Worm (Caenorhabditis elegans) whole organism, L3 larva: ENCODE data around the gene K09C8.8.
A peak's percentile ranks its signal among the peaks of the same experiment; 100 is the strongest.

ENCODE experiments used
- R02D3.7 ChIP-seq: fragments of 150-350 bp; optimal IDR thresholded peaks from 2 replicates; lab custom pipeline; 2014; ENCODE audit warnings: missing biosample characterization, missing genetic modification characterization
- aly-2 ChIP-seq: fragments of 150-350 bp; optimal IDR thresholded peaks from 2 replicates; lab custom pipeline; 2014; ENCODE audit warnings: missing biosample characterization, missing genetic modification characterization
- ceh-16 ChIP-seq: sonication (generic microtip); optimal IDR thresholded peaks from 2 replicates; lab custom pipeline; 2017; ENCODE audit warnings: missing biosample characterization, missing genetic modification characterization
- ceh-82 ChIP-seq: fragments of 150-350 bp; optimal IDR thresholded peaks from 2 replicates; lab custom pipeline; 2014; ENCODE audit warnings: missing biosample characterization, missing genetic modification characterization
- ceh-9 ChIP-seq: sonication (generic microtip); optimal IDR thresholded peaks from 2 replicates; lab custom pipeline; 2018; ENCODE audit warnings: missing biosample characterization, missing genetic modification characterization
- daf-12 ChIP-seq: fragments of 150-350 bp; optimal IDR thresholded peaks from 2 replicates; lab custom pipeline; 2014; ENCODE audit warnings: missing biosample characterization, missing genetic modification reagents, missing genetic modification characterization
- egl-27 ChIP-seq: sonication (generic microtip); optimal IDR thresholded peaks from 4 replicates; lab custom pipeline; 2017; ENCODE audit warnings: missing biosample characterization, missing genetic modification reagents, missing genetic modification characterization
- egl-5 ChIP-seq: fragments of 150-350 bp; optimal IDR thresholded peaks from 2 replicates; lab custom pipeline; 2017; ENCODE audit warnings: missing biosample characterization, missing genetic modification reagents, missing genetic modification characterization, inconsistent platforms
- elt-1 ChIP-seq: fragments of 150-350 bp; optimal IDR thresholded peaks from 2 replicates; lab custom pipeline; 2014; ENCODE audit warnings: missing biosample characterization, missing genetic modification characterization
- elt-2 ChIP-seq: sonication (generic microtip); optimal IDR thresholded peaks from 2 replicates; lab custom pipeline; 2016; ENCODE audit warnings: missing genetic modification reagents, mild to moderate bottlenecking, missing genetic modification characterization, missing compliant biosample characterization
- elt-3 ChIP-seq, 3 experiments: fragments of 150-350 bp in 1 of 3; sonication (generic microtip) in 2 of 3; optimal IDR thresholded peaks; 2 replicates in 2 of 3; 4 replicates in 1 of 3; lab custom pipeline; 2014 to 2017; ENCODE audit warnings: missing biosample characterization in 3 of 3, missing genetic modification characterization in 3 of 3
- eor-1 ChIP-seq, 2 experiments: fragments of 150-350 bp; optimal IDR thresholded peaks; 2 replicates each; lab custom pipeline; 2014 to 2018; ENCODE audit warnings: missing biosample characterization in 2 of 2, missing genetic modification characterization in 2 of 2
- fos-1 ChIP-seq: fragments of 150-350 bp; optimal IDR thresholded peaks from 2 replicates; lab custom pipeline; 2014; ENCODE audit warnings: missing biosample characterization, missing genetic modification characterization
- hmg-11 ChIP-seq: sonication (generic microtip); optimal IDR thresholded peaks from 2 replicates; lab custom pipeline; 2016; ENCODE audit warnings: missing genetic modification characterization, missing compliant biosample characterization
- jun-1 ChIP-seq: fragments of 150-350 bp; optimal IDR thresholded peaks from 2 replicates; lab custom pipeline; 2014; ENCODE audit warnings: missing biosample characterization, missing genetic modification reagents, missing genetic modification characterization
- lin-15B ChIP-seq: fragments of 150-350 bp; optimal IDR thresholded peaks from 2 replicates; lab custom pipeline; 2014; ENCODE audit warnings: missing biosample characterization, missing genetic modification characterization
- lin-39 ChIP-seq: fragments of 150-350 bp; optimal IDR thresholded peaks from 2 replicates; lab custom pipeline; 2018; ENCODE audit warnings: missing biosample characterization, missing genetic modification reagents, missing genetic modification characterization
- lsy-12 ChIP-seq: sonication (generic microtip); optimal IDR thresholded peaks from 2 replicates; lab custom pipeline; 2016; ENCODE audit warnings: mild to moderate bottlenecking, missing genetic modification characterization, missing compliant biosample characterization
- mdl-1 ChIP-seq: fragments of 150-350 bp; optimal IDR thresholded peaks from 2 replicates; lab custom pipeline; 2014; ENCODE audit warnings: missing biosample characterization, missing genetic modification characterization
- nhr-12 ChIP-seq: fragments of 150-350 bp; optimal IDR thresholded peaks from 2 replicates; lab custom pipeline; 2014; ENCODE audit warnings: missing biosample characterization, missing genetic modification characterization
- nhr-23 ChIP-seq: fragments of 150-350 bp; optimal IDR thresholded peaks from 2 replicates; lab custom pipeline; 2014; ENCODE audit warnings: missing biosample characterization, missing genetic modification reagents, missing genetic modification characterization
- nhr-237 ChIP-seq: fragments of 150-350 bp; optimal IDR thresholded peaks from 2 replicates; lab custom pipeline; 2014; ENCODE audit warnings: missing biosample characterization, missing genetic modification characterization
- nhr-25 ChIP-seq: sonication (generic microtip); optimal IDR thresholded peaks from 2 replicates; lab custom pipeline; 2017; ENCODE audit warnings: missing biosample characterization, missing genetic modification characterization
- nhr-28 ChIP-seq: fragments of 150-350 bp; optimal IDR thresholded peaks from 2 replicates; lab custom pipeline; 2014; ENCODE audit warnings: missing biosample characterization, missing genetic modification characterization
- nhr-43 ChIP-seq: sonication (generic microtip); optimal IDR thresholded peaks from 2 replicates; lab custom pipeline; 2016; ENCODE audit warnings: mild to moderate bottlenecking, missing genetic modification characterization, missing compliant biosample characterization; ENCODE audit not compliant: poor library complexity, severe bottlenecking
- nhr-76 ChIP-seq: fragments of 150-350 bp; sonication (generic microtip); optimal IDR thresholded peaks from 5 replicates; lab custom pipeline; 2014; ENCODE audit warnings: missing biosample characterization, missing genetic modification characterization
- pha-4 ChIP-seq: fragments of 150-350 bp; optimal IDR thresholded peaks from 2 replicates; lab custom pipeline; 2014; ENCODE audit warnings: missing biosample characterization, missing genetic modification reagents, missing genetic modification characterization
- pqm-1 ChIP-seq: fragments of 150-350 bp; optimal IDR thresholded peaks from 2 replicates; lab custom pipeline; 2017; ENCODE audit warnings: missing biosample characterization, missing genetic modification characterization, inconsistent platforms
- skn-1 ChIP-seq: fragments of 150-350 bp; optimal IDR thresholded peaks from 2 replicates; lab custom pipeline; 2014; ENCODE audit warnings: missing biosample characterization, missing genetic modification characterization
- snpc-4 ChIP-seq: fragments of 150-350 bp; optimal IDR thresholded peaks from 2 replicates; lab custom pipeline; 2014; ENCODE audit warnings: missing biosample characterization, missing genetic modification characterization
- tbx-2 ChIP-seq: sonication (generic microtip); optimal IDR thresholded peaks from 2 replicates; lab custom pipeline; 2016; ENCODE audit warnings: mild to moderate bottlenecking, missing genetic modification characterization, missing compliant biosample characterization
- unc-62 ChIP-seq: fragments of 150-350 bp; sonication (generic microtip); optimal IDR thresholded peaks from 4 replicates; lab custom pipeline; 2014; ENCODE audit warnings: missing biosample characterization, missing genetic modification reagents, missing genetic modification characterization
- zag-1 ChIP-seq: fragments of 150-350 bp; optimal IDR thresholded peaks from 2 replicates; lab custom pipeline; 2014; ENCODE audit warnings: missing biosample characterization, missing genetic modification characterization
- ztf-4 ChIP-seq: fragments of 150-350 bp; optimal IDR thresholded peaks from 2 replicates; lab custom pipeline; 2014; ENCODE audit warnings: missing biosample characterization, missing genetic modification characterization

Gene K09C8.8

ce11 chrX:10959136-10959535, 11.6 kb upstream of the K09C8.8 start, which contains the start of gene K09C8.2:
Gene K09C8.2, plus strand, starts transcription at chrX:10959436.
- TF ChIP-seq nhr-28 (tag; lab: Kevin White, UChicago) (no peak), eor-1 (tag; optimal IDR thresholded peaks at IDR 0.05; lab: Kevin White, UChicago) (no peak), elt-3 (tag; optimal IDR thresholded peaks at IDR 0.05; lab: Kevin White, UChicago) (no peak)

DNA sequence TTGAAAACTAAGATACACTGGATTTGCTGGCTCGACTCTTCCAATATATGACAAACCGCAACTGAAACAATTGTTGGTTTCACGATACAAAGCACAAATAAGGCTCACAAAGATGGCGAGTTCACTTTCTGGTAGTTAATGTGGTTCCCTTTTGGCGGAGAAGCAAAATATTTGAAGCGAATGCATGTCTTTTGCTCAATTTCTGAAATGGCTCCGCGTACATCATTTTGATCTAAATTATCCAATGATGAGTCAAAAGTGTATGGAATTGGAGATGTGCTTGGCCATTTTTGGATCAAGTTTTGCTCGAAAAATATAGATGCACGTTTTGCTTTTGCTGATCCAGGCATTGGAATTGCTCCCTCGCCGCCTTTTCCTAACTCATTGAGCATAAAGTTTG, 9.0 kb upstream of the K09C8.8 start:
- TF ChIP-seq ceh-9 (tag; lab: Kevin White, UChicago) = no peak

DNA sequence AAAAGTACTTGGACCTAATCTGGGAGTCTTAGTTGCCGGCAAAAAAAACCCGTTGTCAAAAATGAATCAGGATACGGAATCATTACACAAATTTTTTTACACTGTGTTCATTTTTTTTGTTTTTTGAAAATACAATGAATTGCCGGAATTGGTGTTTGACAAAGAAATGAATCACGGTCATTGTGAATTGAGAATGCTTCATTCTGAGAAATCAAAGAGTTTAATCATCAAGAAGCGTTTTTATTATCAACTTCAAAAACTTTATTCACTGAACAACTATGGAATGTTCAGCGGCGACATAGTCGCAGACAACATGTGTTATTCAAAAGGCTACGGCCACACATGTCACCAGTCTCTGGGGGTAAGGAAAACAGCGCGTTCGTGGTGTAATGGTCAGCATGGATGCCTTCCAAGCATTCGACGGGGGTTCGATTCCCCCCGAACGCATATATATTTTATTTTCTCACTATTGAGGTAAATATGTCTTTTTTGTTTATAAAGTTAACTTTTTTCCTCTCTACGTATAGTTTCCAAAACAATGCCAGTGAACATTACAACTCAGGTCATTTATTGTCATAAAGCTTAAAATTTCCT, 7.2 kb upstream of the K09C8.8 start, which contains the start of gene nas-10:
Gene nas-10 (minus strand): TSS at position 51 of the 594 bp plus-strand sequence.
- TF ChIP-seq elt-3 (tag; optimal IDR thresholded peaks at IDR 0.05; lab: Kevin White, UChicago) (peak in 1 of 3 experiments; percentile 12), jun-1 (tag; lab: Kevin White, UChicago) (peak; percentile 18), nhr-43 (tag; lab: Kevin White, UChicago) (peak; percentile 88), R02D3.7 (tag; lab: Kevin White, UChicago) (no peak), nhr-76 (tag; lab: Kevin White, UChicago) (no peak), egl-5 (tag; lab: Kevin White, UChicago) (no peak), tbx-2 (peak; percentile 63), eor-1 (tag; optimal IDR thresholded peaks at IDR 0.05; lab: Kevin White, UChicago) (no peak), nhr-25 (peak; percentile 18), snpc-4 (tag; lab: Kevin White, UChicago) (no peak), nhr-237 (no peak), hmg-11 (tag; lab: Kevin White, UChicago) (peak; percentile 17), ceh-82 (tag; lab: Kevin White, UChicago) (peak; percentile 61), elt-2 (tag; lab: Kevin White, UChicago) (peak; percentile 51), skn-1 (peak; percentile 11), nhr-28 (tag; lab: Kevin White, UChicago) (no peak), ztf-4 (tag; lab: Kevin White, UChicago) (peak; percentile 46), lin-39 (tag; lab: Kevin White, UChicago) (peak; percentile 53), lsy-12 (tag; lab: Kevin White, UChicago) (peak; percentile 65), pqm-1 (tag; lab: Kevin White, UChicago) (peak; percentile 31)

ce11 chrX:10965508-10965907, 5.2 kb upstream of the K09C8.8 start:
- TF ChIP-seq zag-1 (tag; lab: Kevin White, UChicago) (no peak), daf-12 (no peak), fos-1 (no peak), unc-62 (GFP tag; lab: Kevin White, UChicago) (no peak), nhr-23 (tag; lab: Kevin White, UChicago) (no peak)

- no peak for TF ChIP-seq pha-4 (tag; lab: Kevin White, UChicago)
- TF ChIP-seq lsy-12 (tag; lab: Kevin White, UChicago) = no peak
- TF ChIP-seq ceh-82 (tag; lab: Kevin White, UChicago) = no peak
- TF ChIP-seq egl-27 (tag; lab: Kevin White, UChicago) = no peak
- TF ChIP-seq zag-1 (tag; lab: Kevin White, UChicago) = no peak
- no peak for TF ChIP-seq R02D3.7 (tag; lab: Kevin White, UChicago)
- no peak for TF ChIP-seq tbx-2
Observed at ce11 chrX:10966251-10966650, 4.5 kb upstream of the K09C8.8 start, which contains the start of gene lge-1. Gene lge-1, plus strand, starts transcription at chrX:10966551.

DNA sequence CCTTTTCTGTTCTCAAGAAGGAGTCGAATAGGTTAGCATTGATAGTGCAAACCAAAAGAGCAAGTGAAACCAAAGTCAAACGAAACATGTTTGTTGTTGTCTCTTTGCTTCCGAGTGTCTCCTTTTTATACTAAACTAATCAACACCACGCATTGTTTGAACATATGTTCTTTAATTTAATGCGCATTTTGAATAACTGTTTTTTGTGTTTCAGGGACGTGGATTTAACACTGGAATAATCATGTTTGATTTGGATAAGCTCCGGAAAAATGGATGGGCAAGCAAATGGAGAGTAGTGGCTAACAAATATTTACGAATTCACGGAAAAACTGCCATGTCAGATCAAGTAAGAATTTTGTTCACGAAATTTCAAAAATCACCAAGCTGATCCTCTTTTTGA, 3.0 kb upstream of the K09C8.8 start, which contains the start of gene K09C8.9:
Gene K09C8.9 (minus strand): TSS at position 101 of the 400 bp plus-strand sequence.
- TF ChIP-seq lin-15B (tag; lab: Kevin White, UChicago) (no peak), aly-2 (tag; lab: Kevin White, UChicago) (no peak), nhr-28 (tag; lab: Kevin White, UChicago) (no peak), nhr-43 (tag; lab: Kevin White, UChicago) (no peak), nhr-23 (tag; lab: Kevin White, UChicago) (no peak), nhr-237 (no peak), pha-4 (tag; lab: Kevin White, UChicago) (no peak), elt-2 (tag; lab: Kevin White, UChicago) (no peak), skn-1 (no peak), elt-3 (tag; optimal IDR thresholded peaks at IDR 0.05; lab: Kevin White, UChicago) (no peak), ceh-16 (no peak), ztf-4 (tag; lab: Kevin White, UChicago) (no peak), nhr-25 (no peak), daf-12 (no peak), nhr-12 (tag; lab: Kevin White, UChicago) (no peak), mdl-1 (no peak), elt-1 (tag; lab: Kevin White, UChicago) (no peak)
- TF ChIP-seq, all 47 proteins: peak for 0
